Worm (Caenorhabditis elegans): Measurements from ENCODE around the gene F18C5.9.

The F18C5.9 gene

DNA sequence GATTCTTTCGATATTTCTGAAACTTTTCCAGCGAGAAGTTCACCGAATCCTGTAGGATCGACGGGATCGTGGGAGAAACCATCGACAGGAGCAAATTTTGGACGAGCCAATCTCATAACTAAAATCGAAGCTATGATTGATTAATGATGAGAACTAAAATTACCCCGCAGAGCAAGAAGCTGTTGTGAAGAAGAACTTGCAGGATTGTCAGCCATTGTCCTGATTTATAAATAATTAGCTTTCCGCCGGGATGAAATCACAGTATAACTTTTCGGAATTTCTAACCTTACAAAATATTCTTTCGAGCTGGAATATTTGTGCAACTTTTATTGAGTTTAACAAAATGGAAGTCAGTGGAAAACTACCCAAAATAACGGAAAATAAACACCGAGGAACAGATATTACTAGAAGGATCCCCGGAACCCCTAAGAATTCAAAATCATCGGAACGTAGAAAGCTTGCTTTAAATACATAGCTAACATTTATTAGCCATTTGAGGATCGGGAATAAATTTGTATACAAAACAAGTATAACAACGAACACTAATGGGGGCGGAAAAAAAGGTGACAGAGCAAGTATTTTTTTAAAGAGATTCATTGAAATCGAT is 20.4 kb downstream of the F18C5.9 start, which contains the start of gene C56C10.7 (continued):
- TF ChIP-seq F16B12.6 (tag; optimal IDR thresholded peaks at IDR 0.05): no peak
- TF ChIP-seq mdl-1 (tag; optimal IDR thresholded peaks at IDR 0.05): no peak
- peak; percentile 39 for TF ChIP-seq nhr-90 (tag; optimal IDR thresholded peaks at IDR 0.05; ENCODE audit: poor library complexity)
- TF ChIP-seq jun-1 (tag; optimal IDR thresholded peaks at IDR 0.05): no peak
- TF ChIP-seq lin-35 (GFP tag; optimal IDR thresholded peaks at IDR 0.05): no peak
- no peak for TF ChIP-seq aha-1 (tag; optimal IDR thresholded peaks at IDR 0.05)
- TF ChIP-seq mep-1 (tag; optimal IDR thresholded peaks at IDR 0.05): no peak
- TF ChIP-seq Y116A8C.19 (tag; optimal IDR thresholded peaks at IDR 0.05; ENCODE audit: borderline replicate concordance): no peak
- TF ChIP-seq hpl-2 (GFP tag; optimal IDR thresholded peaks at IDR 0.05): no peak
- TF ChIP-seq unc-86 (tag; optimal IDR thresholded peaks at IDR 0.05): no peak
- TF ChIP-seq snpc-4 (tag; optimal IDR thresholded peaks at IDR 0.05): no peak
- TF ChIP-seq xbp-1 (tag; optimal IDR thresholded peaks at IDR 0.05): no peak
- TF ChIP-seq snu-23 (GFP tag; optimal IDR thresholded peaks at IDR 0.05): peak; percentile 32
- no peak for TF ChIP-seq ces-1 (GFP tag; optimal IDR thresholded peaks at IDR 0.05)
- TF ChIP-seq zip-4 (GFP tag; optimal IDR thresholded peaks at IDR 0.05): no peak
- TF ChIP-seq mab-9 (GFP tag; IDR thresholded peaks at IDR 0.05): no peak
- TF ChIP-seq nhr-77 (tag; optimal IDR thresholded peaks at IDR 0.05): no peak
- TF ChIP-seq tbx-2 (tag; optimal IDR thresholded peaks at IDR 0.05): no peak
- TF ChIP-seq dsc-1 (tag; optimal IDR thresholded peaks at IDR 0.05): no peak
- TF ChIP-seq nhr-71 (tag; optimal IDR thresholded peaks at IDR 0.05): peak; percentile 11
- TF ChIP-seq C04F5.9 (tag; optimal IDR thresholded peaks at IDR 0.05): no peak
- no peak for TF ChIP-seq sup-37 (GFP tag; optimal IDR thresholded peaks at IDR 0.05)
- no peak for TF ChIP-seq fkh-8 (tag; optimal IDR thresholded peaks at IDR 0.05)
- TF ChIP-seq swsn-7 (tag; optimal IDR thresholded peaks at IDR 0.05): no peak
- TF ChIP-seq skn-1 (tag; optimal IDR thresholded peaks at IDR 0.05): no peak
- TF ChIP-seq ztf-11 (tag; optimal IDR thresholded peaks at IDR 0.05): peak in 1 of 2 experiments; percentile 3
- TF ChIP-seq ama-1 (optimal IDR thresholded peaks at IDR 0.05): peak; percentile 62
- no peak for TF ChIP-seq alr-1 (tag; optimal IDR thresholded peaks at IDR 0.05; ENCODE audit: borderline replicate concordance)
- no peak for TF ChIP-seq pax-3 (tag; optimal IDR thresholded peaks at IDR 0.05)
- no peak for TF ChIP-seq rnt-1 (tag; optimal IDR thresholded peaks at IDR 0.05)
- TF ChIP-seq ets-5 (GFP tag; IDR thresholded peaks at IDR 0.05): no peak
- no peak for TF ChIP-seq pag-3 (tag; optimal IDR thresholded peaks at IDR 0.05; ENCODE audit: borderline replicate concordance, insufficient read depth)
- TF ChIP-seq lsy-2 (tag; optimal IDR thresholded peaks at IDR 0.05): peak in 1 of 2 experiments; percentile 15
- TF ChIP-seq lin-14 (GFP tag; optimal IDR thresholded peaks at IDR 0.05): no peak
- TF ChIP-seq irx-1 (tag; optimal IDR thresholded peaks at IDR 0.05): no peak
- TF ChIP-seq egl-27 (tag; optimal IDR thresholded peaks at IDR 0.05): no peak
- TF ChIP-seq nhr-20 (tag; optimal IDR thresholded peaks at IDR 0.05): peak; percentile 1
- TF ChIP-seq pqm-1 (tag; optimal IDR thresholded peaks at IDR 0.05): no peak

ce11 chrII:6588605-6589292 is 21.8 kb downstream of the F18C5.9 start, which contains the start of gene icd-1:
Gene icd-1, minus strand, starts transcription at chrII:6588655.
- TF ChIP-seq nhr-84 (tag; optimal IDR thresholded peaks at IDR 0.05) (no peak), ztf-4 (tag; optimal IDR thresholded peaks at IDR 0.05) (peak; percentile 97), C04F5.9 (tag; optimal IDR thresholded peaks at IDR 0.05) (peak; percentile 70), mab-9 (GFP tag; IDR thresholded peaks at IDR 0.05) (peak; percentile 65), hlh-17 (GFP tag; optimal IDR thresholded peaks at IDR 0.05; ENCODE audit: borderline replicate concordance) (no peak), grh-1 (GFP tag; IDR thresholded peaks at IDR 0.05) (peak; percentile 95), nhr-76 (tag; optimal IDR thresholded peaks at IDR 0.05) (no peak), tlp-1 (tag; optimal IDR thresholded peaks at IDR 0.05) (no peak), unc-86 (tag; optimal IDR thresholded peaks at IDR 0.05) (peak; percentile 95), hpl-2 (GFP tag; optimal IDR thresholded peaks at IDR 0.05) (peak; percentile 91), efl-3 (GFP tag; optimal IDR thresholded peaks at IDR 0.05) (no peak), unc-130 (tag; optimal IDR thresholded peaks at IDR 0.05) (peak; percentile 74), snu-23 (GFP tag; optimal IDR thresholded peaks at IDR 0.05) (peak; percentile 99), lin-15B (tag; optimal IDR thresholded peaks at IDR 0.05) (peak; percentile 71), ceh-82 (tag; optimal IDR thresholded peaks at IDR 0.05) (peak; percentile 91 to 95 (median 93)), dpl-1 (GFP tag; optimal IDR thresholded peaks at IDR 0.05) (peak; percentile 76 to 81 (median 76)), rnt-1 (tag; optimal IDR thresholded peaks at IDR 0.05) (peak; percentile 92), jun-1 (tag; optimal IDR thresholded peaks at IDR 0.05) (peak; percentile 94), zag-1 (tag; optimal IDR thresholded peaks at IDR 0.05) (peak; percentile 73), pax-3 (tag; optimal IDR thresholded peaks at IDR 0.05) (peak; percentile 90), nhr-237 (tag; optimal IDR thresholded peaks at IDR 0.05) (peak; percentile 93)

Measured in whole organism, L1 larva.